Worm (Caenorhabditis elegans) whole organism, L3 larva: Measurements from ENCODE around the gene F15H10.8.

ENCODE experiments used
- R02D3.7 ChIP-seq: fragments of 150-350 bp; optimal IDR thresholded peaks from 2 replicates; lab custom pipeline; 2014; ENCODE audit warnings: missing biosample characterization, missing genetic modification characterization
- aly-2 ChIP-seq: fragments of 150-350 bp; optimal IDR thresholded peaks from 2 replicates; lab custom pipeline; 2014; ENCODE audit warnings: missing biosample characterization, missing genetic modification characterization
- ama-1 ChIP-seq: fragments of 150-350 bp; optimal IDR thresholded peaks from 2 replicates; lab custom pipeline; 2018
- ceh-16 ChIP-seq: sonication (generic microtip); optimal IDR thresholded peaks from 2 replicates; lab custom pipeline; 2017; ENCODE audit warnings: missing biosample characterization, missing genetic modification characterization
- ceh-28 ChIP-seq: fragments of 150-350 bp; optimal IDR thresholded peaks from 2 replicates; lab custom pipeline; 2014; ENCODE audit warnings: missing biosample characterization, missing genetic modification reagents, missing genetic modification characterization
- daf-12 ChIP-seq: fragments of 150-350 bp; optimal IDR thresholded peaks from 2 replicates; lab custom pipeline; 2014; ENCODE audit warnings: missing biosample characterization, missing genetic modification reagents, missing genetic modification characterization
- elt-1 ChIP-seq: fragments of 150-350 bp; optimal IDR thresholded peaks from 2 replicates; lab custom pipeline; 2014; ENCODE audit warnings: missing biosample characterization, missing genetic modification characterization
- elt-2 ChIP-seq: sonication (generic microtip); optimal IDR thresholded peaks from 2 replicates; lab custom pipeline; 2016; ENCODE audit warnings: missing genetic modification reagents, mild to moderate bottlenecking, missing genetic modification characterization, missing compliant biosample characterization
- elt-3 ChIP-seq, 3 experiments: fragments of 150-350 bp in 1 of 3; sonication (generic microtip) in 2 of 3; optimal IDR thresholded peaks; 2 replicates in 2 of 3; 4 replicates in 1 of 3; lab custom pipeline; 2014 to 2017; ENCODE audit warnings: missing biosample characterization in 3 of 3, missing genetic modification characterization in 3 of 3
- eor-1 ChIP-seq, 2 experiments: fragments of 150-350 bp; optimal IDR thresholded peaks; 2 replicates each; lab custom pipeline; 2014 to 2018; ENCODE audit warnings: missing biosample characterization in 2 of 2, missing genetic modification characterization in 2 of 2
- fkh-2 ChIP-seq: fragments of 150-350 bp; optimal IDR thresholded peaks from 2 replicates; lab custom pipeline; 2014; ENCODE audit warnings: missing biosample characterization, missing genetic modification reagents, missing genetic modification characterization
- fos-1 ChIP-seq: fragments of 150-350 bp; optimal IDR thresholded peaks from 2 replicates; lab custom pipeline; 2014; ENCODE audit warnings: missing biosample characterization, missing genetic modification characterization
- hmg-11 ChIP-seq: sonication (generic microtip); optimal IDR thresholded peaks from 2 replicates; lab custom pipeline; 2016; ENCODE audit warnings: missing genetic modification characterization, missing compliant biosample characterization
- jun-1 ChIP-seq: fragments of 150-350 bp; optimal IDR thresholded peaks from 2 replicates; lab custom pipeline; 2014; ENCODE audit warnings: missing biosample characterization, missing genetic modification reagents, missing genetic modification characterization
- lin-15B ChIP-seq: fragments of 150-350 bp; optimal IDR thresholded peaks from 2 replicates; lab custom pipeline; 2014; ENCODE audit warnings: missing biosample characterization, missing genetic modification characterization
- lin-39 ChIP-seq: fragments of 150-350 bp; optimal IDR thresholded peaks from 2 replicates; lab custom pipeline; 2018; ENCODE audit warnings: missing biosample characterization, missing genetic modification reagents, missing genetic modification characterization
- mdl-1 ChIP-seq: fragments of 150-350 bp; optimal IDR thresholded peaks from 2 replicates; lab custom pipeline; 2014; ENCODE audit warnings: missing biosample characterization, missing genetic modification characterization
- mml-1 ChIP-seq: fragments of 150-350 bp; sonication (generic microtip); optimal IDR thresholded peaks from 3 replicates; lab custom pipeline; 2014; ENCODE audit warnings: missing biosample characterization, missing genetic modification characterization
- nfya-1 ChIP-seq: sonication (generic microtip); optimal IDR thresholded peaks from 2 replicates; lab custom pipeline; 2017; ENCODE audit warnings: missing genetic modification characterization, mild to moderate bottlenecking, missing compliant biosample characterization, antibody characterized with exemption, moderate library complexity; ENCODE audit not compliant: insufficient read depth
- nhr-11 ChIP-seq: fragments of 150-350 bp; optimal IDR thresholded peaks from 2 replicates; lab custom pipeline; 2014; ENCODE audit warnings: missing biosample characterization, missing genetic modification characterization
- nhr-12 ChIP-seq: fragments of 150-350 bp; optimal IDR thresholded peaks from 2 replicates; lab custom pipeline; 2014; ENCODE audit warnings: missing biosample characterization, missing genetic modification characterization
- nhr-23 ChIP-seq: fragments of 150-350 bp; optimal IDR thresholded peaks from 2 replicates; lab custom pipeline; 2014; ENCODE audit warnings: missing biosample characterization, missing genetic modification reagents, missing genetic modification characterization
- nhr-237 ChIP-seq: fragments of 150-350 bp; optimal IDR thresholded peaks from 2 replicates; lab custom pipeline; 2014; ENCODE audit warnings: missing biosample characterization, missing genetic modification characterization
- nhr-25 ChIP-seq: sonication (generic microtip); optimal IDR thresholded peaks from 2 replicates; lab custom pipeline; 2017; ENCODE audit warnings: missing biosample characterization, missing genetic modification characterization
- nhr-28 ChIP-seq: fragments of 150-350 bp; optimal IDR thresholded peaks from 2 replicates; lab custom pipeline; 2014; ENCODE audit warnings: missing biosample characterization, missing genetic modification characterization
- nhr-76 ChIP-seq: fragments of 150-350 bp; sonication (generic microtip); optimal IDR thresholded peaks from 5 replicates; lab custom pipeline; 2014; ENCODE audit warnings: missing biosample characterization, missing genetic modification characterization
- nhr-77 ChIP-seq: fragments of 150-350 bp; optimal IDR thresholded peaks from 2 replicates; lab custom pipeline; 2014; ENCODE audit warnings: missing biosample characterization, missing genetic modification characterization
- pha-4 ChIP-seq: fragments of 150-350 bp; optimal IDR thresholded peaks from 2 replicates; lab custom pipeline; 2014; ENCODE audit warnings: missing biosample characterization, missing genetic modification reagents, missing genetic modification characterization
- pqm-1 ChIP-seq: fragments of 150-350 bp; optimal IDR thresholded peaks from 2 replicates; lab custom pipeline; 2017; ENCODE audit warnings: missing biosample characterization, missing genetic modification characterization, inconsistent platforms
- sea-2 ChIP-seq: fragments of 150-350 bp; sonication (generic microtip); optimal IDR thresholded peaks from 4 replicates; lab custom pipeline; 2014; ENCODE audit warnings: missing biosample characterization, missing genetic modification reagents, missing genetic modification characterization
- skn-1 ChIP-seq: fragments of 150-350 bp; optimal IDR thresholded peaks from 2 replicates; lab custom pipeline; 2014; ENCODE audit warnings: missing biosample characterization, missing genetic modification characterization
- snpc-4 ChIP-seq: fragments of 150-350 bp; optimal IDR thresholded peaks from 2 replicates; lab custom pipeline; 2014; ENCODE audit warnings: missing biosample characterization, missing genetic modification characterization
- unc-39 ChIP-seq: sonication (generic microtip); optimal IDR thresholded peaks from 4 replicates; lab custom pipeline; 2017; ENCODE audit warnings: missing biosample characterization, missing genetic modification characterization
- zag-1 ChIP-seq: fragments of 150-350 bp; optimal IDR thresholded peaks from 2 replicates; lab custom pipeline; 2014; ENCODE audit warnings: missing biosample characterization, missing genetic modification characterization
- ztf-11 ChIP-seq: fragments of 150-350 bp; optimal IDR thresholded peaks from 2 replicates; lab custom pipeline; 2014; ENCODE audit warnings: missing biosample characterization, missing genetic modification characterization
- ztf-4 ChIP-seq: fragments of 150-350 bp; optimal IDR thresholded peaks from 2 replicates; lab custom pipeline; 2014; ENCODE audit warnings: missing biosample characterization, missing genetic modification characterization

F15H10.8 gene

DNA sequence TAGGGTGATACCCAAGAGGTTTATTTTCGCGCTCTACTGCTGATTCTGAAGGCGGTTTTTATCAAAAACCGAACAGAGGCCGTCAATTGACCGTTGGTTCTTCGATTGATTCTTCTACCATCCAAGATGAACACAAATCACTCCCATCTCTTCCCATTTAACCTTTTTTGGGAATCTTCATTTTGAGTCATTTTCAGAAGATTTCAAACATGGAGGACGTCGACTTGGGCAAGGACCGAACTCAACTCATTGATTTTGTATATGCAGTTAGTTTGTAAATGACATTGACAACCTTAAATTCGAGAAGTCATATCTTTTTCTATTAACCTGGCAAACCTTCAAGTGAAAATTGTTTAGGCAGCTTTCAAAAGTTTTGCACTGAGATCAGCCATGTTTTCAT is 14.4 kb downstream of the F15H10.8 start, which contains the start of gene AC3.5:
Gene AC3.5, plus strand, starts transcription at position 210 of the 400 bp plus-strand sequence.
- TF ChIP-seq snpc-4 (tag; lab: Kevin White, UChicago) (no peak), zag-1 (tag; lab: Kevin White, UChicago) (no peak), lin-39 (tag; lab: Kevin White, UChicago) (no peak), R02D3.7 (tag; lab: Kevin White, UChicago) (no peak), ceh-16 (tag; lab: Kevin White, UChicago) (no peak), hmg-11 (tag; lab: Kevin White, UChicago) (no peak), elt-1 (tag; lab: Kevin White, UChicago) (no peak), nhr-12 (tag; lab: Kevin White, UChicago) (no peak), nhr-23 (tag; lab: Kevin White, UChicago) (no peak), skn-1 (tag; lab: Kevin White, UChicago) (no peak), sea-2 (GFP tag; lab: Kevin White, UChicago) (no peak), pha-4 (tag; lab: Kevin White, UChicago) (no peak), eor-1 (tag; optimal IDR thresholded peaks at IDR 0.05; lab: Kevin White, UChicago) (no peak), nfya-1 (no peak), elt-3 (tag; optimal IDR thresholded peaks at IDR 0.05; lab: Kevin White, UChicago) (no peak)

DNA sequence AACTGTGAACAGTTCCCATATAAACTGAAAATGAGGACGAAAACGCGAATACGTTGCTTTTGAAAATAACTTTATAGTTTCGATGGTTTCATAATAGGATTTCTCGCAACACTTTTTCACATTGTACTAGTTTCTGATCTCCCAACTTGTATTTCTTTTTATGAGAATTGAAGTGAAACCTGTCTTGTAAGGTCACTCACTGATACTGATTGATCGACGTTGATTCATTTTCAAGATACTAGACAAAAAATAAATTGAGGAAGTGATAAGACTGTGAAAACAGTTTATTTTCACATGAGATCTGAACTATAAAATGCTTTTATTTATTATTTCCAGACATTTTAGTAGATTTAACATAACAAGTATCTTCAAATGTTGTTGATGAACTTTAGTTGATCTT is 15.3 kb downstream of the F15H10.8 start:
- TF ChIP-seq nhr-25 (tag; lab: Kevin White, UChicago) (peak; percentile 24), nhr-237 (no peak), daf-12 (tag; lab: Kevin White, UChicago) (no peak), nhr-23 (tag; lab: Kevin White, UChicago) (peak; percentile 24), pqm-1 (no peak), elt-3 (tag; optimal IDR thresholded peaks at IDR 0.05; lab: Kevin White, UChicago) (peak in 1 of 3 experiments; percentile 35)

DNA sequence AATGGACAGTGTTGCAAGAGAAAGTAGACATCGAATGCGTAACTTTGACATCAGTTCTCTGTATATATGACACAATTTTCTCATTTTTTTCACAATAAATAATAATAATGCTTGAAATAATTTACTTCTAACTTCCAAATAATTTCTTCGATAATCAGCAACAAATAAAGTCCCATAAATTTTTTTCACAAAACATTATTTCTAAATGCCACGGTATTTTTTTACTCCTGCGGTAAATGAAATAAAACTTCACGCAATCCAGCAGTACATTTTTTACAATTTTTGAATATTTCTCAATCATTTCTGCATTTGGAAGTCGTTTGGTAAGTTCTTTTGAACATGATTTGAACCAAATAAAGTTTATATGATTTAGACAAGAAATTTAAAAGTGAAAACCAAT is 18.8 kb downstream of the F15H10.8 start, which contains the start of gene spe-10:
Gene spe-10, plus strand, starts transcription at position 301 of the 400 bp plus-strand sequence.
- TF ChIP-seq sea-2 (GFP tag; lab: Kevin White, UChicago) (no peak), elt-3 (tag; optimal IDR thresholded peaks at IDR 0.05; lab: Kevin White, UChicago) (no peak), ceh-28 (tag; lab: Kevin White, UChicago) (no peak), ceh-16 (tag; lab: Kevin White, UChicago) (no peak), nfya-1 (no peak), elt-1 (tag; lab: Kevin White, UChicago) (no peak), nhr-237 (no peak), hmg-11 (tag; lab: Kevin White, UChicago) (no peak), ztf-11 (tag; lab: Kevin White, UChicago) (no peak), mml-1 (tag; lab: Kevin White, UChicago) (no peak), unc-39 (tag; lab: Kevin White, UChicago) (no peak), nhr-28 (tag; lab: Kevin White, UChicago) (no peak)
- TF ChIP-seq, all 47 proteins: peak for 0

ce11 chrV:10382142-10382541 is 20.6 kb downstream of the F15H10.8 start, which contains the start of gene pqn-2:
Gene pqn-2 (plus strand): TSS chrV:10382442.
- TF ChIP-seq nhr-12 (tag; lab: Kevin White, UChicago) (no peak), zag-1 (tag; lab: Kevin White, UChicago) (no peak), unc-39 (tag; lab: Kevin White, UChicago) (no peak), ztf-11 (tag; lab: Kevin White, UChicago) (no peak), ceh-28 (tag; lab: Kevin White, UChicago) (no peak), elt-1 (tag; lab: Kevin White, UChicago) (no peak), fkh-2 (tag; lab: Kevin White, UChicago) (no peak), mdl-1 (no peak), nfya-1 (no peak), fos-1 (tag; lab: Kevin White, UChicago) (no peak), nhr-23 (tag; lab: Kevin White, UChicago) (no peak), elt-2 (tag; lab: Kevin White, UChicago) (no peak), lin-15B (tag; lab: Kevin White, UChicago) (no peak)

- no peak for TF ChIP-seq elt-2 (tag; lab: Kevin White, UChicago)
- TF ChIP-seq nhr-76 (tag; lab: Kevin White, UChicago) = no peak
- no peak for TF ChIP-seq fos-1 (tag; lab: Kevin White, UChicago)
- no peak for TF ChIP-seq ztf-4 (tag; lab: Kevin White, UChicago)
- no peak for TF ChIP-seq sea-2 (GFP tag; lab: Kevin White, UChicago)
- TF ChIP-seq elt-3 (tag; optimal IDR thresholded peaks at IDR 0.05; lab: Kevin White, UChicago) = no peak
- TF ChIP-seq nhr-11 (tag; lab: Kevin White, UChicago) = no peak
- no peak for TF ChIP-seq pqm-1
- no peak for TF ChIP-seq eor-1 (tag; optimal IDR thresholded peaks at IDR 0.05; lab: Kevin White, UChicago)
- no peak for TF ChIP-seq snpc-4 (tag; lab: Kevin White, UChicago)
- no peak for TF ChIP-seq nhr-12 (tag; lab: Kevin White, UChicago)
- TF ChIP-seq aly-2 = no peak
- no peak for TF ChIP-seq jun-1 (tag; lab: Kevin White, UChicago)
- TF ChIP-seq ama-1 = no peak
- TF ChIP-seq nhr-28 (tag; lab: Kevin White, UChicago) = no peak
- no peak for TF ChIP-seq nhr-77
Observed at ce11 chrV:10381726-10382125, 21.0 kb downstream of the F15H10.8 start, which contains the start of gene abu-1. Gene abu-1 (minus strand): TSS chrV:10381826.
